Worm (Caenorhabditis elegans) whole organism, mixed stage, embryonic: Measurements from ENCODE around the gene Y53G8AL.4.

Experiments
- bed-3 ChIP-seq: fragments of 200-800 bp; sonication (Bioruptor generic); optimal IDR thresholded peaks from 3 replicates; lab custom pipeline; 2018; ENCODE audit warnings: mild to moderate bottlenecking, missing genetic modification characterization, moderate library complexity, missing compliant biosample characterization
- ces-1 ChIP-seq: fragments of 150-350 bp; optimal IDR thresholded peaks from 2 replicates; lab custom pipeline; 2014; ENCODE audit warnings: missing biosample characterization, missing genetic modification reagents, missing genetic modification characterization
- cnd-1 ChIP-seq: fragments of 200-800 bp; sonication (Bioruptor generic); optimal IDR thresholded peaks from 2 replicates; lab custom pipeline; 2018; ENCODE audit warnings: mild to moderate bottlenecking, missing genetic modification characterization, missing compliant biosample characterization
- lsy-2 ChIP-seq: fragments of 150-350 bp; optimal IDR thresholded peaks from 2 replicates; lab custom pipeline; 2014; ENCODE audit warnings: missing biosample characterization, missing genetic modification characterization
- mab-5 ChIP-seq: fragments of 150-350 bp; optimal IDR thresholded peaks from 2 replicates; lab custom pipeline; 2014; ENCODE audit warnings: missing biosample characterization, missing genetic modification characterization
- mep-1 ChIP-seq: fragments of 150-350 bp; optimal IDR thresholded peaks from 2 replicates; lab custom pipeline; 2017; ENCODE audit warnings: missing biosample characterization, missing genetic modification reagents, missing genetic modification characterization, inconsistent platforms
- pha-4 ChIP-seq: fragments of 150-350 bp; optimal IDR thresholded peaks from 2 replicates; lab custom pipeline; 2018; ENCODE audit warnings: missing biosample characterization, missing genetic modification reagents, missing genetic modification characterization

DNA sequence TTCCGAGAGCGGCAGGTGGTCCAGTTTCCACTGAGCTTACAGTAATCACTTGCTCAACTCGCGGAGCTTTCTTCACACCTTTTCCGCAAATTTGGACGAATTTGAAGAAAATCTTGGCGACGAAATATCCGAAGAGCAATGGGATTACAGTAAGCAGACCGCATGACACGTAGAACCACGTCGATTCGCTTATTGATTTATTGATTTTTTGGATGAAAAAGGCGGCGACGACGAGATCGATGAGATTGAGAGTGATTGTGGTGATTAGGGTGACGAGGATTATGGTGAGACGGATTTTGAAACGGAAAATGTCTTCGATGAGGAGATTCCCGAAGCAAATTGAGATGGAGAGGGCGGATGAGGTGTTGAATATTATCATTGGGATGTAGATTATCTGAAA lies 13.2 kb upstream of the Y53G8AL.4 start:
- TF ChIP-seq pha-4 (tag; lab: Kevin White, UChicago) (no peak), mep-1 (tag; lab: Kevin White, UChicago) (no peak), bed-3 (GFP tag; lab: Kevin White, UChicago) (no peak), lsy-2 (no peak), cnd-1 (tag; lab: Kevin White, UChicago) (no peak), mab-5 (tag; lab: Kevin White, UChicago) (no peak), ces-1 (GFP tag; lab: Kevin White, UChicago) (no peak)
